Worm (Caenorhabditis elegans): ENCODE measurements around the gene Y52E8A.2.

Y52E8A.2 gene

ce11 chrII:4328716-4329115 lies 8.1 kb downstream of the Y52E8A.2 start, which contains the start of gene H20J04.4:
Gene H20J04.4 (plus strand): TSS chrII:4329016.
- no peak for TF ChIP-seq gmeb-1 (tag; optimal IDR thresholded peaks at IDR 0.05)
- no peak for TF ChIP-seq ama-1 (optimal IDR thresholded peaks at IDR 0.05)
- no peak for TF ChIP-seq ztf-11 (tag; optimal IDR thresholded peaks at IDR 0.05)
- no peak for TF ChIP-seq lsy-2 (tag; optimal IDR thresholded peaks at IDR 0.05)
- no peak for TF ChIP-seq dmd-4 (tag; optimal IDR thresholded peaks at IDR 0.05)
- no peak for TF ChIP-seq sem-4 (tag; optimal IDR thresholded peaks at IDR 0.05)
- no peak for TF ChIP-seq peb-1 (tag; optimal IDR thresholded peaks at IDR 0.05)
- no peak for TF ChIP-seq elt-1 (tag; optimal IDR thresholded peaks at IDR 0.05)
- no peak for TF ChIP-seq nhr-77 (tag; optimal IDR thresholded peaks at IDR 0.05)
- no peak for TF ChIP-seq ztf-1 (GFP tag; conservative IDR thresholded peaks at IDR 0.05)

DNA sequence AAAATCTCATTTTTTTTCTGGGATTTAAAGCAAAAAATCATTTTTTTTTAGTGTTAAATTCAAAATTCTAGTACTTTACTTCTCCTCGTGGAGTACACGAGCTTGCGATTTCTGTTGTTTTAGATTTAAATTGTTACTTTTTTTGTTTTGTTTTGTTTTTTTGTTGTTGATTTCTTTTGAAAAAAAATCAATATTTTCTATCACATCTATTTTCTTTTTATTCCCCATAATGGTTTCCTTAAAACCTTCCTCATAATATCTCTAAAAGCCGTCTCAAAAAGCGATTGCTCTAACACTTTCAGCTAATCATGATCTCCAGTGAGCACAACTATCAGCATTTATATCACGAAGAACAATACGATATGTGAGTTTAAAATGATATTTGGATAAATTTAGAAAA lies 13.8 kb downstream of the Y52E8A.2 start, which contains the start of gene madf-3:
TSS of gene madf-3 (plus strand) at position 301 of the 400 bp plus-strand sequence.
- no peak for TF ChIP-seq mab-5 (tag; optimal IDR thresholded peaks at IDR 0.05)
- TF ChIP-seq lsy-2 (tag; optimal IDR thresholded peaks at IDR 0.05), result no peak
- no peak for TF ChIP-seq fos-1 (tag; optimal IDR thresholded peaks at IDR 0.05)
- no peak for TF ChIP-seq nhr-11 (tag; optimal IDR thresholded peaks at IDR 0.05)
- TF ChIP-seq gmeb-1 (tag; optimal IDR thresholded peaks at IDR 0.05), result no peak
- TF ChIP-seq unc-62 (GFP tag; optimal IDR thresholded peaks at IDR 0.05), result no peak
- TF ChIP-seq elt-3 (tag; optimal IDR thresholded peaks at IDR 0.05), result no peak
- TF ChIP-seq mdl-1 (tag; optimal IDR thresholded peaks at IDR 0.05), result no peak
- no peak for TF ChIP-seq nhr-6 (tag; optimal IDR thresholded peaks at IDR 0.05)
- TF ChIP-seq ceh-82 (tag; optimal IDR thresholded peaks at IDR 0.05), result no peak
- TF ChIP-seq snpc-4 (tag; optimal IDR thresholded peaks at IDR 0.05), result no peak
- no peak for TF ChIP-seq sem-4 (tag; optimal IDR thresholded peaks at IDR 0.05)
- no peak for TF ChIP-seq mbf-1 (tag; optimal IDR thresholded peaks at IDR 0.05)
- no peak for TF ChIP-seq ceh-16 (tag; optimal IDR thresholded peaks at IDR 0.05)
- no peak for TF ChIP-seq blmp-1 (tag; optimal IDR thresholded peaks at IDR 0.05; ENCODE audit: insufficient read depth)

- no peak for TF ChIP-seq lin-39 (tag; optimal IDR thresholded peaks at IDR 0.05)
- no peak for TF ChIP-seq blmp-1 (tag; optimal IDR thresholded peaks at IDR 0.05; ENCODE audit: insufficient read depth)
- TF ChIP-seq unc-39 (tag; optimal IDR thresholded peaks at IDR 0.05), result no peak
- TF ChIP-seq nhr-77 (tag; optimal IDR thresholded peaks at IDR 0.05), result no peak
- no peak for TF ChIP-seq ceh-82 (tag; optimal IDR thresholded peaks at IDR 0.05)
- TF ChIP-seq lin-11 (tag; optimal IDR thresholded peaks at IDR 0.05), result no peak
- no peak for TF ChIP-seq nhr-23 (tag; optimal IDR thresholded peaks at IDR 0.05)
- TF ChIP-seq sma-3 (GFP tag; optimal IDR thresholded peaks at IDR 0.05), result no peak
- no peak for TF ChIP-seq alr-1 (tag; optimal IDR thresholded peaks at IDR 0.05)
- no peak for TF ChIP-seq nhr-129 (tag; optimal IDR thresholded peaks at IDR 0.05)
- TF ChIP-seq sma-9 (GFP tag; optimal IDR thresholded peaks at IDR 0.05), result no peak
- no peak for TF ChIP-seq sma-9 (tag; optimal IDR thresholded peaks at IDR 0.05)
- TF ChIP-seq mab-5 (tag; optimal IDR thresholded peaks at IDR 0.05), result no peak
- TF ChIP-seq F13H6.1 (tag; optimal IDR thresholded peaks at IDR 0.05), result no peak
- no peak for TF ChIP-seq gmeb-1 (tag; optimal IDR thresholded peaks at IDR 0.05)
These were observed 17.1 kb downstream of the Y52E8A.2 start for ce11 chrII:4337731-4338130.

- no peak for TF ChIP-seq zag-1 (tag; optimal IDR thresholded peaks at IDR 0.05)
- TF ChIP-seq ceh-82 (tag; optimal IDR thresholded peaks at IDR 0.05), result no peak
- no peak for TF ChIP-seq F13H6.1 (tag; optimal IDR thresholded peaks at IDR 0.05)
- no peak for TF ChIP-seq ama-1 (optimal IDR thresholded peaks at IDR 0.05)
- TF ChIP-seq nhr-10 (tag; optimal IDR thresholded peaks at IDR 0.05), result no peak
- no peak for TF ChIP-seq sem-4 (tag; optimal IDR thresholded peaks at IDR 0.05)
- TF ChIP-seq alr-1 (tag; optimal IDR thresholded peaks at IDR 0.05), result no peak
- TF ChIP-seq R02D3.7 (tag; optimal IDR thresholded peaks at IDR 0.05), result no peak
- TF ChIP-seq sma-9 (GFP tag; optimal IDR thresholded peaks at IDR 0.05), result no peak
- no peak for TF ChIP-seq sma-9 (tag; optimal IDR thresholded peaks at IDR 0.05)
- TF ChIP-seq unc-62 (GFP tag; optimal IDR thresholded peaks at IDR 0.05), result no peak
- no peak for TF ChIP-seq nhr-77 (tag; optimal IDR thresholded peaks at IDR 0.05)
- no peak for TF ChIP-seq nhr-6 (tag; optimal IDR thresholded peaks at IDR 0.05)
- no peak for TF ChIP-seq nhr-129 (tag; optimal IDR thresholded peaks at IDR 0.05)
- no peak for TF ChIP-seq Y55F3AM.14 (GFP tag; optimal IDR thresholded peaks at IDR 0.05)
- TF ChIP-seq lin-39 (tag; optimal IDR thresholded peaks at IDR 0.05), result no peak
- TF ChIP-seq dmd-4 (tag; optimal IDR thresholded peaks at IDR 0.05), result no peak
- no peak for TF ChIP-seq nhr-25 (tag; optimal IDR thresholded peaks at IDR 0.05)
- TF ChIP-seq skn-1 (tag; optimal IDR thresholded peaks at IDR 0.05), result no peak
- no peak for TF ChIP-seq ceh-16 (tag; optimal IDR thresholded peaks at IDR 0.05)
These were observed 19.2 kb downstream of the Y52E8A.2 start, which contains the start of gene athp-2 for ce11 chrII:4339882-4340281. Gene athp-2 (plus strand): TSS chrII:4340182.

Data from whole organism, L2 larva.